Worm (Caenorhabditis elegans) whole organism, late embryonic: ENCODE measurements around the gene elli-1.
"Not testable (repeated sequence)": the region's sequence is repeated elsewhere in the genome, so short reads cannot be mapped to it uniquely, and the experiment has no call there.

Source experiments
- C08G9.2 ChIP-seq: sonication (generic microtip); optimal IDR thresholded peaks from 2 replicates; lab custom pipeline; 2016; ENCODE audit warnings: mild to moderate bottlenecking, missing genetic modification characterization, moderate library complexity, missing compliant biosample characterization
- K09A11.1 ChIP-seq: sonication (generic microtip); optimal IDR thresholded peaks from 2 replicates; lab custom pipeline; 2017; ENCODE audit warnings: antibody characterized with exemption, mild to moderate bottlenecking, missing genetic modification characterization, missing compliant biosample characterization; ENCODE audit not compliant: insufficient read depth
- T23F11.4 ChIP-seq: fragments of 200-800 bp; sonication (Bioruptor generic); optimal IDR thresholded peaks from 2 replicates; lab custom pipeline; 2018; ENCODE audit warnings: mild to moderate bottlenecking, missing genetic modification characterization, missing compliant biosample characterization
- ama-1 ChIP-seq: fragments of 150-350 bp; optimal IDR thresholded peaks from 2 replicates; lab custom pipeline; 2014
- ceh-19 ChIP-seq: fragments of 200-800 bp; sonication (Bioruptor generic); optimal IDR thresholded peaks from 2 replicates; lab custom pipeline; 2018; ENCODE audit warnings: mild to moderate bottlenecking, missing genetic modification characterization, missing compliant biosample characterization
- ceh-2 ChIP-seq: sonication (generic microtip); optimal IDR thresholded peaks from 2 replicates; lab custom pipeline; 2016; ENCODE audit warnings: missing genotype, missing genetic modification characterization, missing compliant biosample characterization
- ceh-22 ChIP-seq: sonication (generic microtip); optimal IDR thresholded peaks from 2 replicates; lab custom pipeline; 2017; ENCODE audit warnings: missing biosample characterization, missing genetic modification characterization
- ceh-30 ChIP-seq: fragments of 150-350 bp; optimal IDR thresholded peaks from 2 replicates; lab custom pipeline; 2014; ENCODE audit warnings: missing biosample characterization, missing genetic modification characterization
- ceh-31 ChIP-seq: sonication (generic microtip); optimal IDR thresholded peaks from 2 replicates; lab custom pipeline; 2016; ENCODE audit warnings: missing genetic modification characterization, missing compliant biosample characterization
- ceh-34 ChIP-seq: sonication (generic microtip); optimal IDR thresholded peaks from 2 replicates; lab custom pipeline; 2016; ENCODE audit warnings: mild to moderate bottlenecking, missing genetic modification characterization, missing compliant biosample characterization
- ceh-48 ChIP-seq: sonication (generic microtip); optimal IDR thresholded peaks from 2 replicates; lab custom pipeline; 2016; ENCODE audit warnings: missing genetic modification characterization, inconsistent platforms, missing compliant biosample characterization
- ceh-6 ChIP-seq: fragments of 200-800 bp; sonication (Bioruptor generic); optimal IDR thresholded peaks from 2 replicates; lab custom pipeline; 2018; ENCODE audit warnings: mild to moderate bottlenecking, missing genetic modification characterization, missing compliant biosample characterization
- che-1 ChIP-seq: sonication (generic microtip); optimal IDR thresholded peaks from 2 replicates; lab custom pipeline; 2016; ENCODE audit warnings: mild to moderate bottlenecking, missing genetic modification characterization, missing compliant biosample characterization
- dmd-4 ChIP-seq: sonication (generic microtip); optimal IDR thresholded peaks from 2 replicates; lab custom pipeline; 2016; ENCODE audit warnings: borderline replicate concordance, missing genetic modification characterization, missing compliant biosample characterization
- dve-1 ChIP-seq: sonication (generic microtip); optimal IDR thresholded peaks from 2 replicates; lab custom pipeline; 2017; ENCODE audit warnings: antibody characterized with exemption, mild to moderate bottlenecking, missing genetic modification characterization, missing compliant biosample characterization
- elt-2 ChIP-seq: sonication (generic microtip); optimal IDR thresholded peaks from 2 replicates; lab custom pipeline; 2016; ENCODE audit warnings: missing genetic modification reagents, missing genetic modification characterization, missing compliant biosample characterization
- elt-4 ChIP-seq: sonication (generic microtip); optimal IDR thresholded peaks from 2 replicates; lab custom pipeline; 2016; ENCODE audit warnings: missing genetic modification characterization, missing compliant biosample characterization
- eyg-1 ChIP-seq: sonication (generic microtip); optimal IDR thresholded peaks from 2 replicates; lab custom pipeline; 2016; ENCODE audit warnings: missing genotype, missing genetic modification characterization, missing compliant biosample characterization
- fax-1 ChIP-seq: sonication (generic microtip); optimal IDR thresholded peaks from 2 replicates; lab custom pipeline; 2016; ENCODE audit warnings: missing genotype, missing genetic modification characterization, missing compliant biosample characterization
- fkh-6 ChIP-seq: sonication (generic microtip); optimal IDR thresholded peaks from 2 replicates; lab custom pipeline; 2016; ENCODE audit warnings: missing genetic modification characterization, missing compliant biosample characterization
- hlh-13 ChIP-seq: fragments of 200-800 bp; sonication (Bioruptor generic); optimal IDR thresholded peaks from 2 replicates; lab custom pipeline; 2018; ENCODE audit warnings: mild to moderate bottlenecking, missing genetic modification characterization, missing compliant biosample characterization
- hlh-30 ChIP-seq: sonication (generic microtip); optimal IDR thresholded peaks from 2 replicates; lab custom pipeline; 2017; ENCODE audit warnings: antibody characterized with exemption, missing genetic modification characterization, missing compliant biosample characterization; ENCODE audit not compliant: insufficient read depth
- hlh-6 ChIP-seq: sonication (generic microtip); optimal IDR thresholded peaks from 2 replicates; lab custom pipeline; 2016; ENCODE audit warnings: missing genotype, missing genetic modification characterization, missing compliant biosample characterization
- hlh-8 ChIP-seq: sonication (generic microtip); optimal IDR thresholded peaks from 2 replicates; lab custom pipeline; 2016; ENCODE audit warnings: missing genotype, missing genetic modification characterization, missing compliant biosample characterization
- madf-2 ChIP-seq: sonication (generic microtip); optimal IDR thresholded peaks from 2 replicates; lab custom pipeline; 2017; ENCODE audit warnings: missing genetic modification characterization, missing compliant biosample characterization
- nfya-1 ChIP-seq: sonication (generic microtip); optimal IDR thresholded peaks from 2 replicates; lab custom pipeline; 2017; ENCODE audit warnings: missing genetic modification characterization, mild to moderate bottlenecking, missing compliant biosample characterization, antibody characterized with exemption, moderate library complexity
- nhr-11 ChIP-seq: fragments of 150-350 bp; optimal IDR thresholded peaks from 2 replicates; lab custom pipeline; 2014; ENCODE audit warnings: missing biosample characterization, missing genetic modification characterization
- pat-9 ChIP-seq: fragments of 200-800 bp; sonication (Bioruptor generic); optimal IDR thresholded peaks from 2 replicates; lab custom pipeline; 2018; ENCODE audit warnings: mild to moderate bottlenecking, missing genetic modification characterization, moderate library complexity, missing compliant biosample characterization
- pha-2 ChIP-seq: sonication (generic microtip); optimal IDR thresholded peaks from 2 replicates; lab custom pipeline; 2017; ENCODE audit warnings: mild to moderate bottlenecking, missing genetic modification characterization, missing compliant biosample characterization
- pha-4 ChIP-seq: fragments of 150-350 bp; optimal IDR thresholded peaks from 2 replicates; lab custom pipeline; 2018; ENCODE audit warnings: missing biosample characterization, missing genetic modification reagents, missing genetic modification characterization
- ref-2 ChIP-seq: sonication (generic microtip); optimal IDR thresholded peaks from 2 replicates; lab custom pipeline; 2016; ENCODE audit warnings: missing genetic modification characterization, missing compliant biosample characterization
- rnt-1 ChIP-seq: sonication (generic microtip); optimal IDR thresholded peaks from 2 replicates; lab custom pipeline; 2016; ENCODE audit warnings: missing genetic modification characterization, missing compliant biosample characterization
- sdc-2 ChIP-seq: sonication (generic microtip); optimal IDR thresholded peaks from 2 replicates; lab custom pipeline; 2016; ENCODE audit warnings: missing genotype, missing genetic modification characterization, missing compliant biosample characterization
- sox-2 ChIP-seq: fragments of 200-800 bp; sonication (Bioruptor generic); IDR thresholded peaks from 2 replicates; pipeline ENCODE4 v1.3.6; 2022; ENCODE audit warnings: missing genetic modification reagents, missing genetic modification characterization, missing compliant biosample characterization
- sox-4 ChIP-seq: sonication (generic microtip); optimal IDR thresholded peaks from 2 replicates; lab custom pipeline; 2017; ENCODE audit warnings: mild to moderate bottlenecking, missing genetic modification characterization, inconsistent platforms, missing compliant biosample characterization
- syd-9 ChIP-seq: sonication (generic microtip); optimal IDR thresholded peaks from 2 replicates; lab custom pipeline; 2016; ENCODE audit warnings: mild to moderate bottlenecking, missing genetic modification characterization, moderate library complexity, missing compliant biosample characterization
- tbx-2 ChIP-seq: sonication (generic microtip); optimal IDR thresholded peaks from 2 replicates; lab custom pipeline; 2016; ENCODE audit warnings: missing genetic modification characterization, missing compliant biosample characterization
- ttx-3 ChIP-seq: sonication (generic microtip); optimal IDR thresholded peaks from 2 replicates; lab custom pipeline; 2016; ENCODE audit warnings: missing genetic modification reagents, missing genetic modification characterization, missing compliant biosample characterization
- unc-3 ChIP-seq, 2 experiments: fragments of 200-800 bp in 1 of 2; sonication (Bioruptor generic) in 1 of 2; sonication (generic microtip) in 1 of 2; conservative IDR thresholded peaks in 1 of 2; optimal IDR thresholded peaks in 1 of 2; 2 replicates each; pipeline versions ENCODE4 v1.3.6 to Lab custom; 2016 to 2022; ENCODE audit warnings: missing compliant biosample characterization in 2 of 2, missing genetic modification characterization in 2 of 2, missing genetic modification reagents in 1 of 2
- unc-55 ChIP-seq: sonication (generic microtip); optimal IDR thresholded peaks from 2 replicates; lab custom pipeline; 2017; ENCODE audit warnings: missing biosample characterization, missing genetic modification reagents, missing genetic modification characterization
- unc-86 ChIP-seq: sonication (generic microtip); optimal IDR thresholded peaks from 2 replicates; lab custom pipeline; 2016; ENCODE audit warnings: missing genetic modification characterization, missing compliant biosample characterization
- ztf-16 ChIP-seq: sonication (generic microtip); optimal IDR thresholded peaks from 2 replicates; lab custom pipeline; 2017; ENCODE audit warnings: missing genetic modification characterization, missing compliant biosample characterization

The elli-1 gene

DNA sequence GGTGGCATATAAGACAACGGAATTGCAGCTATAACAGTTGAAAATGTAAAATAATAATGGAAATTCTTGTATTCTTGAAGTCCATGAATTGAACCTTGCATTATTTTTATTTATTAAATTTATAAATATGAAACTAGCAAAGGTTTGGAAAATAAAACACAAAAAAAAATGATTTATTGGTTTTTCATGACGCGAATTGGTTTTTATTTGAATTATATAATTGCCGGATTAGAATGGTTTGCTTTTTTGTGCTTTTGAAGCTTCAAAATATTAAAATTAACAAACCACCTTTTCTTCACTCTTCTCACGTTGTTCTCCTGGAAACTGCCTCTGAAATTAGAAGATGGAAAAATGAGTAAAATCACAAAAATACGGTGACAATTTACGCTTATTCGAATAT lies 35.5 kb upstream of the elli-1 start, which contains the start of gene sru-35 (continued):
- TF ChIP-seq ceh-31 (tag; lab: Kevin White, UChicago), result no peak

DNA sequence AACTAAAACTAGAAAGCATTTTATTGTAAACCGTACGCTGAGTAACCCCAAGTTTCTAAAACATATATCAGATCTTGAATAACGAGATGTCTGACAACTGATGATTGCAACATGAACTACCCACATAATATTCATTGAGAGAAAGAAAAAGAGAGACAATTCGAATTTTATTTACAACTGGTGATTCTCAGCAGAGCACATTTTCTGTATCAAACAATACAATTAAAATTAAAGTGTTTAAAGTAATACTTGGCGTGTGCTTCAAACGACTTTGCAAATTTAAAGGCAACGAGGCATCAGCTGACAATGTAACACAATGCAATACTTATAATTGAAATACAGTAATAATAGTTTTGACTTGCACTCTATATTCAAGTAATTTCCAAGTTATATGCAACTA lies 33.4 kb upstream of the elli-1 start, which contains the start of gene C33D9.10:
TSS of gene C33D9.10 (minus strand) at position 101 of the 400 bp plus-strand sequence.
- TF ChIP-seq ceh-19 (GFP tag; lab: Kevin White, UChicago); nfya-1 (tag; lab: Kevin White, UChicago); elt-4 (tag; lab: Kevin White, UChicago): not testable (repeated sequence)
- TF ChIP-seq, all 69 proteins: peak for 0; not testable (repeated sequence) for 69

DNA sequence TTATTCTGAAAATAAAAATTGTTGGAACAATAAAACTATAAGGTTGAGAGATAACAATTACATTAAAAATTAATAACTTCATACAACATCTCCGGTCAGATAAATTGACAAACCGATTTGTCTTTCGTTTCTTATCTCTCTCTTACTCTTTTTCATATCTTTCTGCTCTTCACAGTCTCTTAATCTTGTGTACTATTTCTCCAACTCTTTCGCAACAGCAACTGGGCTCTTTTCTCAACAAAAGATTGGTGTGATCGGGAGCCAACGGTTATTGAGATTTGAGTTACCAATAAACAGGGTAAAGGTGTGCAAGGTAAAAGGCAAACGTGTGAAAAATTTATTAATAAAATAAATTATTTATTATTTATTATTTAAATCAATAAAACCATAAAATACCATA lies 32.0 kb upstream of the elli-1 start, which contains the start of gene C33D9.8:
TSS of gene C33D9.8 (minus strand) at position 99 of the 400 bp plus-strand sequence.
- TF ChIP-seq unc-55 (peak; percentile 6), sox-2 (no peak)
- TF ChIP-seq, all 69 proteins: peak for 1

DNA sequence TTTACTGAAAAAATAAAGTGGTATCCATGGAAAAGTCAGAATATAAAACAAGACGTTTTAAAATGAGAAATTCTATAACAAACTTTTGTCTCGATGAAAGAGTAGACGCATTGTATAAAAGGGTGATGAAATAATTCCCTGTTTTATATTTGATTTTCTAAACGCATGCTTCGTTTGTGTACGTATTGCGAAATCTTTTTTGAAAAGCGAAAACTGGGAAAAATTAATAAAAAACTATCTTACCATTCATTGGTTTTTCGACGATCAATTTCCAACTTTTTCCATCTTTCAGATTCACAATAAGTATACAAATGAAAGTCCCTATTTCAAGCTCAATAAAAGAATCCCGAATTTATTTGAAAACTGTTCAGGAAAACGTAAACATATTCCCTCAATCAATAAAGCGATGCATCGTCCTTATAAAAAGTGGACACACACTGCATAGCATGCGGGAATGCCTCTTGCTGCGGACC lies 30.3 kb upstream of the elli-1 start, which contains the start of gene C33D9.13:
TSS of gene C33D9.13 (minus strand) at position 423 of the 473 bp plus-strand sequence.
- TF ChIP-seq ceh-48 (peak; percentile 33), hlh-6 (no peak)

DNA sequence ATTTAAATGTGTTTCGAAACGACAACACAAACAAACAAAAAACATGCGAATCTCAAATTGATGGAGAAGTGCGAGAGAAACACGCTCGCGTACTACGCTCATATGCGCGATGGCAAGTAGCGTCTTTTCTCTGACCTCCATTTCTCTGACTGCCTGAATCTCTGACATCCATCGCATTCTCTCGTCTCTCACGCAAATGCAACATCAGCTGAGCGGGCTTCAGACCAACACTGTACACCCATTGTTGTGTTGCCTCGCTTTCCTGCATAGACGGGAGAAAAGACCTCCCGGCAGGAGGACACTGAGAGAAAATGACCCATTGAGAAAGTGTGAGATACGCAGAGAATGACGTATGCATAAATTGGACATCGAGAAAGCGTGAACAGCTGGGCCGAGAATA lies 27.5 kb upstream of the elli-1 start:
- TF ChIP-seq fkh-6 (tag; lab: Kevin White, UChicago), result no peak
- no peak for TF ChIP-seq elt-4 (tag; lab: Kevin White, UChicago)
- no peak for TF ChIP-seq K09A11.1 (tag; lab: Kevin White, UChicago)
- no peak for TF ChIP-seq pha-2 (tag; lab: Kevin White, UChicago)
- no peak for TF ChIP-seq hlh-6
- TF ChIP-seq ceh-48, result no peak
- TF ChIP-seq sdc-2 (tag; lab: Kevin White, UChicago), result peak; percentile 40
- peak; percentile 27 for TF ChIP-seq fax-1 (tag; lab: Kevin White, UChicago)
- peak; percentile 47 for TF ChIP-seq syd-9 (tag; lab: Kevin White, UChicago)
- TF ChIP-seq ztf-16 (tag; lab: Kevin White, UChicago), result peak; percentile 19
- TF ChIP-seq ceh-2 (tag; lab: Kevin White, UChicago), result peak; percentile 75
- TF ChIP-seq tbx-2 (tag; lab: Kevin White, UChicago), result peak; percentile 90
- no peak for TF ChIP-seq eyg-1 (tag; lab: Kevin White, UChicago)
- TF ChIP-seq hlh-13 (GFP tag; lab: Kevin White, UChicago), result no peak
- no peak for TF ChIP-seq dmd-4 (tag; lab: Kevin White, UChicago)
- TF ChIP-seq ama-1 (lab: Kevin White, UChicago), result no peak
- peak; percentile 44 for TF ChIP-seq elt-2 (tag; lab: Kevin White, UChicago)
- TF ChIP-seq hlh-8 (tag; lab: Kevin White, UChicago), result peak; percentile 68
- peak; percentile 91 for TF ChIP-seq hlh-30 (tag; lab: Kevin White, UChicago)
- TF ChIP-seq ttx-3 (tag; lab: Kevin White, UChicago), result no peak
- TF ChIP-seq che-1 (tag; lab: Kevin White, UChicago), result peak; percentile 36
- TF ChIP-seq pat-9 (tag; lab: Kevin White, UChicago), result no peak
- TF ChIP-seq madf-2 (tag; lab: Kevin White, UChicago), result peak; percentile 0
- TF ChIP-seq T23F11.4 (GFP tag; lab: Kevin White, UChicago), result peak; percentile 2
- peak; percentile 32 for TF ChIP-seq ceh-30 (tag; lab: Kevin White, UChicago)
- no peak for TF ChIP-seq nhr-11 (tag; lab: Kevin White, UChicago)
- TF ChIP-seq unc-3 (GFP tag; conservative IDR thresholded peaks at IDR 0.05; lab: Robert Waterston, UW), result no peak
- peak; percentile 41 for TF ChIP-seq unc-3 (tag; optimal IDR thresholded peaks at IDR 0.05; lab: Kevin White, UChicago)
- no peak for TF ChIP-seq sox-4 (tag; lab: Kevin White, UChicago)
- peak; percentile 94 for TF ChIP-seq ceh-31 (tag; lab: Kevin White, UChicago)
- no peak for TF ChIP-seq C08G9.2 (tag; lab: Kevin White, UChicago)
- peak; percentile 73 for TF ChIP-seq ceh-22 (tag; lab: Kevin White, UChicago)
- peak; percentile 35 for TF ChIP-seq ceh-6 (GFP tag; lab: Kevin White, UChicago)
- TF ChIP-seq pha-4 (tag; lab: Kevin White, UChicago), result no peak
- TF ChIP-seq ref-2, result peak; percentile 97
- TF ChIP-seq unc-55, result peak; percentile 92
- peak; percentile 17 for TF ChIP-seq unc-86
- TF ChIP-seq ceh-19 (GFP tag; lab: Kevin White, UChicago), result no peak
- TF ChIP-seq ceh-34 (tag; lab: Kevin White, UChicago), result peak; percentile 74
- TF ChIP-seq sox-2, result peak; percentile 82
- TF ChIP-seq rnt-1 (tag; lab: Kevin White, UChicago), result peak; percentile 79
- TF ChIP-seq dve-1 (tag; lab: Kevin White, UChicago), result peak; percentile 66
